Fruit fly (Drosophila melanogaster) whole organism, embryonic: ENCODE measurements around the gene CG32074.

Source experiments
- Atf-2 ChIP-seq: fragments of 200-800 bp; sonication (Bioruptor generic); optimal IDR thresholded peaks from 2 replicates; lab custom pipeline; 2016; ENCODE audit warnings: missing biosample characterization, missing genetic modification characterization
- Atf3 ChIP-seq: fragments of 200-800 bp; sonication (Bioruptor generic); optimal IDR thresholded peaks from 3 replicates; lab custom pipeline; 2016; ENCODE audit warnings: missing biosample characterization, missing genetic modification characterization
- BEAF-32 ChIP-seq: fragments of 200-800 bp; sonication (Bioruptor generic); optimal IDR thresholded peaks from 3 replicates; lab custom pipeline; 2017; ENCODE audit warnings: missing biosample characterization, missing genetic modification characterization, mild to moderate bottlenecking, moderate library complexity, missing genetic modification reagents
- CG10274 ChIP-seq: fragments of 200-800 bp; sonication (Bioruptor generic); optimal IDR thresholded peaks from 3 replicates; lab custom pipeline; 2017; ENCODE audit warnings: missing biosample characterization, mild to moderate bottlenecking, missing genetic modification characterization
- CG12659 ChIP-seq: fragments of 200-800 bp; sonication (Bioruptor generic); optimal IDR thresholded peaks from 3 replicates; lab custom pipeline; 2017; ENCODE audit warnings: mild to moderate bottlenecking, missing biosample characterization, missing genetic modification reagents, missing genetic modification characterization
- CG15269 ChIP-seq: fragments of 200-800 bp; sonication (Bioruptor generic); optimal IDR thresholded peaks from 2 replicates; lab custom pipeline; 2018; ENCODE audit warnings: missing biosample characterization, mild to moderate bottlenecking, missing genetic modification characterization, moderate library complexity
- CG15479 ChIP-seq: fragments of 200-800 bp; sonication (Bioruptor generic); optimal IDR thresholded peaks from 3 replicates; lab custom pipeline; 2019; ENCODE audit warnings: missing biosample characterization, mild to moderate bottlenecking, missing genetic modification characterization, moderate library complexity
- CG16815 ChIP-seq: fragments of 200-800 bp; sonication (Bioruptor generic); optimal IDR thresholded peaks from 3 replicates; lab custom pipeline; 2017; ENCODE audit warnings: missing biosample characterization, mild to moderate bottlenecking, missing genetic modification characterization
- CG17612 ChIP-seq: fragments of 200-800 bp; sonication (Bioruptor generic); IDR thresholded peaks from 2 replicates; pipeline ENCODE4 v1.3.6; 2022; ENCODE audit warnings: missing biosample characterization, missing genetic modification characterization
- CG18764 ChIP-seq: fragments of 200-800 bp; sonication (Bioruptor generic); optimal IDR thresholded peaks from 3 replicates; lab custom pipeline; 2016; ENCODE audit warnings: missing biosample characterization, missing genetic modification characterization
- CG2875 ChIP-seq: fragments of 200-800 bp; sonication (Bioruptor generic); optimal IDR thresholded peaks from 2 replicates; lab custom pipeline; 2017; ENCODE audit warnings: missing biosample characterization, mild to moderate bottlenecking, missing genetic modification characterization, missing genetic modification reagents
- CG8388 ChIP-seq: fragments of 200-800 bp; sonication (Bioruptor generic); optimal IDR thresholded peaks from 2 replicates; lab custom pipeline; 2019; ENCODE audit warnings: missing biosample characterization, mild to moderate bottlenecking, missing genetic modification characterization, moderate library complexity
- CG9215 ChIP-seq: fragments of 200-800 bp; sonication (Bioruptor generic); IDR thresholded peaks from 2 replicates; pipeline ENCODE4 v1.3.6; 2022; ENCODE audit warnings: missing biosample characterization, missing genetic modification characterization
- CG9876 ChIP-seq: fragments of 200-800 bp; sonication (Bioruptor generic); optimal IDR thresholded peaks from 2 replicates; lab custom pipeline; 2016; ENCODE audit warnings: missing biosample characterization, missing genetic modification characterization
- Chrac-16 ChIP-seq: fragments of 200-800 bp; sonication (Bioruptor generic); optimal IDR thresholded peaks from 3 replicates; lab custom pipeline; 2016; ENCODE audit warnings: missing biosample characterization, missing genetic modification characterization
- Dek ChIP-seq: fragments of 200-800 bp; sonication (Bioruptor generic); optimal IDR thresholded peaks from 3 replicates; lab custom pipeline; 2019; ENCODE audit warnings: missing biosample characterization, mild to moderate bottlenecking, missing genetic modification characterization, moderate library complexity
- Doc2 ChIP-seq: fragments of 200-800 bp; sonication (Bioruptor generic); IDR thresholded peaks from 2 replicates; pipeline ENCODE4 v1.3.6; 2022; ENCODE audit warnings: missing biosample characterization, missing genetic modification characterization
- Dp ChIP-seq: fragments of 200-800 bp; sonication (Bioruptor generic); optimal IDR thresholded peaks from 2 replicates; lab custom pipeline; 2018; ENCODE audit warnings: missing biosample characterization, mild to moderate bottlenecking, missing genetic modification characterization, moderate library complexity
- ERR ChIP-seq: fragments of 200-800 bp; sonication (Bioruptor generic); optimal IDR thresholded peaks from 2 replicates; lab custom pipeline; 2016; ENCODE audit warnings: missing biosample characterization, missing genetic modification characterization
- Hand ChIP-seq: fragments of 200-800 bp; sonication (Bioruptor generic); optimal IDR thresholded peaks from 2 replicates; lab custom pipeline; 2017; ENCODE audit warnings: mild to moderate bottlenecking, missing biosample characterization, missing genetic modification reagents, missing genetic modification characterization
- Hey ChIP-seq: fragments of 200-800 bp; sonication (Bioruptor generic); optimal IDR thresholded peaks from 3 replicates; lab custom pipeline; 2018; ENCODE audit warnings: missing biosample characterization, mild to moderate bottlenecking, missing genetic modification characterization
- Lpt ChIP-seq: fragments of >200 bp; optimal IDR thresholded peaks from 2 replicates; lab custom pipeline; 2018; ENCODE audit warnings: missing biosample characterization, missing genetic modification characterization
- MBD-R2 ChIP-seq: fragments of 200-800 bp; sonication (Bioruptor generic); IDR thresholded peaks from 2 replicates; pipeline ENCODE4 v1.3.6; 2022; ENCODE audit warnings: missing biosample characterization, missing genetic modification characterization
- Myb ChIP-seq: fragments of 200-800 bp; sonication (Bioruptor generic); optimal IDR thresholded peaks from 2 replicates; lab custom pipeline; 2016; ENCODE audit warnings: missing biosample characterization, missing genetic modification characterization
- Opbp ChIP-seq: fragments of 200-800 bp; sonication (Bioruptor generic); IDR thresholded peaks from 3 replicates; pipeline ENCODE4 v1.3.6; 2022; ENCODE audit warnings: missing biosample characterization, missing genetic modification characterization; ENCODE audit not compliant: partially characterized antibody
- Ravus ChIP-seq: fragments of 200-800 bp; sonication (Bioruptor generic); IDR thresholded peaks from 2 replicates; pipeline ENCODE4 v1.3.6; 2022; ENCODE audit warnings: missing biosample characterization, missing genetic modification characterization
- Spps ChIP-seq: fragments of 200-800 bp; sonication (Bioruptor generic); optimal IDR thresholded peaks from 2 replicates; lab custom pipeline; 2018; ENCODE audit warnings: missing biosample characterization, mild to moderate bottlenecking, missing genetic modification characterization
- Ssrp ChIP-seq: fragments of 200-800 bp; sonication (Bioruptor generic); optimal IDR thresholded peaks from 2 replicates; lab custom pipeline; 2018; ENCODE audit warnings: missing biosample characterization, mild to moderate bottlenecking, missing genetic modification characterization, moderate library complexity
- Stat92E ChIP-seq, 3 experiments: fragments of >200 bp in 2 of 3; fragments of 200-800 bp in 1 of 3; sonication (Bioruptor generic) in 1 of 3; optimal IDR thresholded peaks; 2 replicates each; lab custom pipeline; 2017 to 2019; ENCODE audit warnings: missing biosample characterization in 3 of 3, missing genetic modification characterization in 3 of 3, mild to moderate bottlenecking in 1 of 3, moderate library complexity in 1 of 3
- Tbp ChIP-seq: fragments of >200 bp; optimal IDR thresholded peaks from 2 replicates; lab custom pipeline; 2018; ENCODE audit warnings: missing biosample characterization, missing genetic modification characterization
- Trl ChIP-seq, 3 experiments: fragments of >200 bp in 2 of 3; fragments of 200-800 bp in 1 of 3; sonication (Bioruptor generic) in 1 of 3; optimal IDR thresholded peaks; 2 replicates in 1 of 3; 3 replicates in 2 of 3; lab custom pipeline; 2016 to 2017; ENCODE audit warnings: missing biosample characterization in 1 of 3, missing genetic modification characterization in 1 of 3
- abd-A ChIP-seq: fragments of 200-800 bp; sonication (Bioruptor generic); optimal IDR thresholded peaks from 3 replicates; lab custom pipeline; 2019; ENCODE audit warnings: missing biosample characterization, mild to moderate bottlenecking, missing genetic modification characterization, moderate library complexity
- al ChIP-seq: fragments of 200-800 bp; sonication (Bioruptor generic); IDR thresholded peaks from 2 replicates; pipeline ENCODE4 v1.3.6; 2022; ENCODE audit warnings: missing biosample characterization, missing genetic modification characterization
- br ChIP-seq: fragments of >200 bp; optimal IDR thresholded peaks from 2 replicates; lab custom pipeline; 2017
- danr ChIP-seq: fragments of 200-800 bp; sonication (Bioruptor generic); IDR thresholded peaks from 2 replicates; pipeline ENCODE4 v1.3.6; 2022; ENCODE audit warnings: missing biosample characterization, missing genetic modification characterization
- dmrt11E ChIP-seq: fragments of 200-800 bp; sonication (Bioruptor generic); optimal IDR thresholded peaks from 3 replicates; lab custom pipeline; 2018; ENCODE audit warnings: missing biosample characterization, mild to moderate bottlenecking, missing genetic modification characterization, moderate library complexity
- dysf ChIP-seq: fragments of 200-800 bp; sonication (Bioruptor generic); IDR thresholded peaks from 3 replicates; pipeline ENCODE4 v1.3.6; 2022; ENCODE audit warnings: missing biosample characterization, missing genetic modification characterization
- gfzf ChIP-seq: fragments of 200-800 bp; sonication (Bioruptor generic); optimal IDR thresholded peaks from 2 replicates; lab custom pipeline; 2016; ENCODE audit warnings: missing biosample characterization, mild to moderate bottlenecking, missing genetic modification characterization, moderate library complexity
- gt ChIP-seq: fragments of 200-800 bp; sonication (Bioruptor generic); IDR thresholded peaks from 2 replicates; pipeline ENCODE4 v1.3.6; 2022; ENCODE audit warnings: missing biosample characterization, missing genetic modification characterization
- kay ChIP-seq: fragments of 200-800 bp; sonication (Bioruptor generic); optimal IDR thresholded peaks from 2 replicates; lab custom pipeline; 2016; ENCODE audit warnings: missing biosample characterization, missing genetic modification characterization
- knrl ChIP-seq: fragments of 200-800 bp; sonication (Bioruptor generic); IDR thresholded peaks from 3 replicates; pipeline ENCODE4 v1.3.6; 2022; ENCODE audit warnings: missing biosample characterization, missing genetic modification characterization; ENCODE audit not compliant: partially characterized antibody
- mld ChIP-seq: fragments of 200-800 bp; sonication (Bioruptor generic); IDR thresholded peaks from 3 replicates; pipeline ENCODE4 v1.3.6; 2022; ENCODE audit warnings: missing biosample characterization, missing genetic modification characterization; ENCODE audit not compliant: partially characterized antibody
- nerfin-2 ChIP-seq: fragments of 200-800 bp; sonication (Bioruptor generic); IDR thresholded peaks from 2 replicates; pipeline ENCODE4 v1.3.6; 2022; ENCODE audit warnings: missing biosample characterization, missing genetic modification characterization; ENCODE audit not compliant: partially characterized antibody
- nmo ChIP-seq: fragments of 200-800 bp; sonication (Bioruptor generic); optimal IDR thresholded peaks from 2 replicates; lab custom pipeline; 2018; ENCODE audit warnings: missing biosample characterization, mild to moderate bottlenecking, missing genetic modification characterization, moderate library complexity
- ranshi ChIP-seq: fragments of 200-800 bp; sonication (Bioruptor generic); IDR thresholded peaks from 2 replicates; pipeline ENCODE4 v1.3.6; 2022; ENCODE audit warnings: missing biosample characterization, missing genetic modification characterization
- repo ChIP-seq: fragments of 200-800 bp; sonication (Bioruptor generic); optimal IDR thresholded peaks from 2 replicates; lab custom pipeline; 2016; ENCODE audit warnings: missing biosample characterization, missing genetic modification characterization
- sc ChIP-seq, 3 experiments: fragments of >200 bp in 2 of 3; fragments of 200-800 bp in 1 of 3; sonication (Bioruptor generic) in 1 of 3; optimal IDR thresholded peaks; 2 replicates in 2 of 3; 3 replicates in 1 of 3; lab custom pipeline; 2017; ENCODE audit warnings: mild to moderate bottlenecking in 1 of 3, missing biosample characterization in 1 of 3, missing genetic modification characterization in 1 of 3, missing genetic modification reagents in 1 of 3

The CG32074 gene

dm6 chr3L:11089805-11090440 lies 42.2 kb downstream of the CG32074 start (continued):
- no peak for TF ChIP-seq Trl (optimal IDR thresholded peaks at IDR 0.05; lab: Kevin White, UChicago)
- TF ChIP-seq Trl (GFP tag; optimal IDR thresholded peaks at IDR 0.05; lab: Kevin White, UChicago), result peak; percentile 81
- TF ChIP-seq Atf-2 (GFP tag; lab: Kevin White, UChicago), result peak; percentile 88
- no peak for TF ChIP-seq gfzf
- TF ChIP-seq kay (GFP tag; lab: Kevin White, UChicago), result peak; percentile 90
- TF ChIP-seq Ravus (GFP tag; lab: Robert Waterston, UW), result no peak; the same call in none of the 2 replicates
- TF ChIP-seq Atf3 (GFP tag; lab: Kevin White, UChicago), result peak; percentile 73
- peak; percentile 31; the same call in 1 of the 2 replicates for TF ChIP-seq CG17612 (GFP tag; lab: Robert Waterston, UW)
- peak; percentile 75 for TF ChIP-seq CG10274 (GFP tag; lab: Kevin White, UChicago)
- no peak for TF ChIP-seq sc (optimal IDR thresholded peaks at IDR 0.05; lab: Kevin White, UChicago)
- peak; percentile 89 for TF ChIP-seq sc (GFP tag; optimal IDR thresholded peaks at IDR 0.05; lab: Kevin White, UChicago)
- peak; percentile 21; the same call in 1 of the 2 replicates for TF ChIP-seq gt (GFP tag; lab: Robert Waterston, UW)
- TF ChIP-seq Chrac-16 (GFP tag; lab: Kevin White, UChicago), result peak; percentile 91
- no peak for TF ChIP-seq Tbp (GFP tag; lab: Kevin White, UChicago)
- TF ChIP-seq dmrt11E, result peak; percentile 89
- TF ChIP-seq danr, result peak; percentile 58; the same call in 1 of the 2 replicates
- TF ChIP-seq al (GFP tag; lab: Robert Waterston, UW), result peak; percentile 47; the same call in 1 of the 2 replicates
- TF ChIP-seq CG2875 (GFP tag; lab: Kevin White, UChicago), result peak; percentile 90
- no peak for TF ChIP-seq Opbp (GFP tag; lab: Robert Waterston, UW)
- no peak for TF ChIP-seq Lpt (GFP tag; lab: Kevin White, UChicago)
- TF ChIP-seq Ssrp (tag; lab: Kevin White, UChicago), result peak; percentile 94
- TF ChIP-seq Doc2, result peak; percentile 49; the same call in 1 of the 2 replicates
- TF ChIP-seq Stat92E (GFP tag; optimal IDR thresholded peaks at IDR 0.05; lab: Kevin White, UChicago), result peak in 1 of 3 experiments; percentile 87
- peak; percentile 20 for TF ChIP-seq Hey
- TF ChIP-seq CG12659 (GFP tag; lab: Kevin White, UChicago), result peak; percentile 96
- TF ChIP-seq CG15479 (GFP tag; lab: Kevin White, UChicago), result peak; percentile 82
- no peak for TF ChIP-seq br (lab: Kevin White, UChicago)
- peak; percentile 10 for TF ChIP-seq abd-A
- TF ChIP-seq ERR (GFP tag; lab: Kevin White, UChicago), result no peak
- peak; percentile 23 for TF ChIP-seq CG9876 (GFP tag; lab: Kevin White, UChicago)
- peak; percentile 57 for TF ChIP-seq Myb
- TF ChIP-seq CG16815 (GFP tag; lab: Kevin White, UChicago), result peak; percentile 86
- TF ChIP-seq CG8388, result peak; percentile 90
- no peak for TF ChIP-seq BEAF-32 (GFP tag; lab: Kevin White, UChicago)
- peak; percentile 95 for TF ChIP-seq CG15269 (tag; lab: Kevin White, UChicago)
- peak; percentile 76 for TF ChIP-seq Dek (tag; lab: Kevin White, UChicago)
- TF ChIP-seq Spps (tag; lab: Kevin White, UChicago), result peak; percentile 53
- TF ChIP-seq nerfin-2 (GFP tag; lab: Robert Waterston, UW), result no peak
- 0 out of 2 replicates have a peak, but pooled peaks have one; percentile 32 for TF ChIP-seq CG9215 (GFP tag; lab: Robert Waterston, UW)
- TF ChIP-seq mld (GFP tag; lab: Robert Waterston, UW), result no peak
- TF ChIP-seq MBD-R2, result peak; percentile 23; the same call in 1 of the 2 replicates
- peak; percentile 81 for TF ChIP-seq CG18764 (GFP tag; lab: Kevin White, UChicago)
- no peak for TF ChIP-seq Dp (GFP tag; lab: Kevin White, UChicago)
- peak; percentile 78 for TF ChIP-seq repo (GFP tag; lab: Kevin White, UChicago)
- peak; percentile 96 for TF ChIP-seq nmo (GFP tag; lab: Kevin White, UChicago)
- peak; percentile 82 for TF ChIP-seq Hand (GFP tag; lab: Kevin White, UChicago)
- peak; percentile 44; the same call in 1 of the 3 replicates for TF ChIP-seq knrl (GFP tag; lab: Robert Waterston, UW)
- TF ChIP-seq ranshi (GFP tag; lab: Robert Waterston, UW), result peak; percentile 53; the same call in 1 of the 2 replicates
- TF ChIP-seq dysf (GFP tag; lab: Robert Waterston, UW), result peak; percentile 87; the same call in 1 of the 3 replicates
